Fruit fly (Drosophila melanogaster) whole organism, embryonic: ENCODE measurements around the gene CG10274.
A peak's percentile ranks its signal among the peaks of the same experiment; 100 is the strongest.

Experiments
- Atf6 ChIP-seq: fragments of 200-800 bp; sonication (Bioruptor generic); IDR thresholded peaks from 2 replicates; pipeline ENCODE4 v1.3.6; 2022; ENCODE audit warnings: missing biosample characterization, missing genetic modification characterization
- BEAF-32 ChIP-seq: fragments of 200-800 bp; sonication (Bioruptor generic); optimal IDR thresholded peaks from 3 replicates; lab custom pipeline; 2017; ENCODE audit warnings: missing biosample characterization, missing genetic modification characterization, mild to moderate bottlenecking, moderate library complexity, missing genetic modification reagents
- Bgb ChIP-seq: fragments of 200-800 bp; sonication (Bioruptor generic); IDR thresholded peaks from 2 replicates; pipeline ENCODE4 v1.3.6; 2022; ENCODE audit warnings: missing biosample characterization, missing genetic modification characterization; ENCODE audit not compliant: partially characterized antibody
- CG10565 ChIP-seq: fragments of 200-800 bp; sonication (Bioruptor generic); optimal IDR thresholded peaks from 3 replicates; lab custom pipeline; 2016; ENCODE audit warnings: missing biosample characterization, mild to moderate bottlenecking, missing genetic modification characterization
- CG11456 ChIP-seq: fragments of 200-800 bp; sonication (Bioruptor generic); IDR thresholded peaks from 3 replicates; pipeline ENCODE4 v1.3.6; 2022; ENCODE audit warnings: missing biosample characterization, missing genetic modification characterization
- CG12219 ChIP-seq: fragments of 200-800 bp; sonication (Bioruptor generic); optimal IDR thresholded peaks from 3 replicates; lab custom pipeline; 2018; ENCODE audit warnings: missing biosample characterization, mild to moderate bottlenecking, missing genetic modification characterization
- CG14667 ChIP-seq: fragments of 200-800 bp; sonication (Bioruptor generic); IDR thresholded peaks from 2 replicates; pipeline ENCODE4 v1.3.6; 2022; ENCODE audit warnings: missing biosample characterization, missing genetic modification characterization
- CG17829 ChIP-seq: fragments of 200-800 bp; optimal IDR thresholded peaks from 2 replicates; lab custom pipeline; 2019; ENCODE audit warnings: missing biosample characterization, mild to moderate bottlenecking, missing genetic modification characterization, moderate library complexity
- CG18476 ChIP-seq: fragments of 200-800 bp; sonication (Bioruptor generic); optimal IDR thresholded peaks from 2 replicates; lab custom pipeline; 2016; ENCODE audit warnings: missing biosample characterization, mild to moderate bottlenecking, missing genetic modification characterization
- CG30020 ChIP-seq: fragments of 200-800 bp; optimal IDR thresholded peaks from 2 replicates; lab custom pipeline; 2019; ENCODE audit warnings: missing biosample characterization, mild to moderate bottlenecking, missing genetic modification characterization, moderate library complexity
- CG31441 ChIP-seq: fragments of 200-800 bp; sonication (Bioruptor generic); IDR thresholded peaks from 2 replicates; pipeline ENCODE4 v1.3.6; 2022; ENCODE audit warnings: missing biosample characterization, missing genetic modification characterization
- CG3847 ChIP-seq: fragments of 200-800 bp; sonication (Bioruptor generic); IDR thresholded peaks from 2 replicates; pipeline ENCODE4 v1.3.6; 2022; ENCODE audit warnings: missing biosample characterization, missing genetic modification characterization
- CG4617 ChIP-seq: fragments of 200-800 bp; sonication (Bioruptor generic); optimal IDR thresholded peaks from 3 replicates; lab custom pipeline; 2016; ENCODE audit warnings: missing biosample characterization, missing genetic modification characterization, borderline replicate concordance
- CG5245 ChIP-seq: fragments of 200-800 bp; sonication (Bioruptor generic); optimal IDR thresholded peaks from 3 replicates; lab custom pipeline; 2016; ENCODE audit warnings: missing biosample characterization, missing genetic modification characterization
- CG7372 ChIP-seq: fragments of 200-800 bp; sonication (Bioruptor generic); IDR thresholded peaks from 2 replicates; pipeline ENCODE4 v1.3.6; 2022; ENCODE audit warnings: missing biosample characterization, missing genetic modification characterization
- CG7745 ChIP-seq: fragments of 200-800 bp; sonication (Bioruptor generic); optimal IDR thresholded peaks from 2 replicates; lab custom pipeline; 2018; ENCODE audit warnings: missing biosample characterization, mild to moderate bottlenecking, missing genetic modification characterization, moderate library complexity
- CG8388 ChIP-seq: fragments of 200-800 bp; sonication (Bioruptor generic); optimal IDR thresholded peaks from 2 replicates; lab custom pipeline; 2019; ENCODE audit warnings: missing biosample characterization, mild to moderate bottlenecking, missing genetic modification characterization, moderate library complexity
- CG9609 ChIP-seq: fragments of 200-800 bp; sonication (Bioruptor generic); optimal IDR thresholded peaks from 3 replicates; lab custom pipeline; 2016; ENCODE audit warnings: missing biosample characterization, missing genetic modification characterization
- CHES-1-like ChIP-seq: fragments of 200-800 bp; sonication (Bioruptor generic); optimal IDR thresholded peaks from 2 replicates; lab custom pipeline; 2016; ENCODE audit warnings: missing biosample characterization, missing genetic modification characterization
- Camta ChIP-seq: fragments of 200-800 bp; sonication (Bioruptor generic); optimal IDR thresholded peaks from 2 replicates; lab custom pipeline; 2016; ENCODE audit warnings: missing biosample characterization, missing genetic modification characterization
- Chrac-16 ChIP-seq: fragments of 200-800 bp; sonication (Bioruptor generic); optimal IDR thresholded peaks from 3 replicates; lab custom pipeline; 2016; ENCODE audit warnings: missing biosample characterization, missing genetic modification characterization
- D19B ChIP-seq: fragments of 200-800 bp; sonication (Bioruptor generic); optimal IDR thresholded peaks from 2 replicates; lab custom pipeline; 2017; ENCODE audit warnings: missing biosample characterization, mild to moderate bottlenecking, missing genetic modification characterization
- Dref ChIP-seq: fragments of 200-800 bp; sonication (Bioruptor generic); IDR thresholded peaks from 2 replicates; pipeline ENCODE4 v1.3.6; 2022; ENCODE audit warnings: missing biosample characterization, missing genetic modification characterization
- Eip74EF ChIP-seq, 2 experiments: fragments of 200-800 bp in 1 of 2; fragments of >200 bp in 1 of 2; sonication (Bioruptor generic) in 1 of 2; optimal IDR thresholded peaks; 2 replicates each; lab custom pipeline; 2017 to 2019; ENCODE audit warnings: missing biosample characterization in 2 of 2, missing genetic modification characterization in 2 of 2, mild to moderate bottlenecking in 1 of 2, moderate library complexity in 1 of 2
- Ets65A ChIP-seq: fragments of 200-800 bp; sonication (Bioruptor generic); peaks from one replicate; lab custom pipeline; 2016; ENCODE audit warnings: missing biosample characterization, missing genetic modification characterization
- Gsc ChIP-seq: fragments of 200-800 bp; sonication (Bioruptor generic); IDR thresholded peaks from 2 replicates; pipeline ENCODE4 v1.3.6; 2022; ENCODE audit warnings: missing biosample characterization, missing genetic modification characterization
- HLH54F ChIP-seq: fragments of 200-800 bp; sonication (Bioruptor generic); optimal IDR thresholded peaks from 3 replicates; lab custom pipeline; 2016; ENCODE audit warnings: missing biosample characterization, missing genetic modification characterization
- Hey ChIP-seq: fragments of 200-800 bp; sonication (Bioruptor generic); optimal IDR thresholded peaks from 3 replicates; lab custom pipeline; 2018; ENCODE audit warnings: missing biosample characterization, mild to moderate bottlenecking, missing genetic modification characterization
- Hr3 ChIP-seq: fragments of 200-800 bp; sonication (Bioruptor generic); optimal IDR thresholded peaks from 3 replicates; lab custom pipeline; 2016; ENCODE audit warnings: missing biosample characterization, missing genetic modification characterization
- MBD-R2 ChIP-seq: fragments of 200-800 bp; sonication (Bioruptor generic); IDR thresholded peaks from 2 replicates; pipeline ENCODE4 v1.3.6; 2022; ENCODE audit warnings: missing biosample characterization, missing genetic modification characterization
- MTF-1 ChIP-seq: fragments of 200-800 bp; sonication (Bioruptor generic); optimal IDR thresholded peaks from 2 replicates; lab custom pipeline; 2018; ENCODE audit warnings: missing biosample characterization, mild to moderate bottlenecking, missing genetic modification characterization, borderline replicate concordance
- Mrtf ChIP-seq: fragments of 200-800 bp; sonication (Bioruptor generic); IDR thresholded peaks from 3 replicates; pipeline ENCODE4 v1.3.6; 2022; ENCODE audit warnings: missing biosample characterization, missing genetic modification characterization
- NFAT ChIP-seq: fragments of 200-800 bp; sonication (Bioruptor generic); IDR thresholded peaks from 2 replicates; pipeline ENCODE4 v1.3.6; 2022; ENCODE audit warnings: missing biosample characterization, missing genetic modification characterization
- Sox102F ChIP-seq: fragments of 200-800 bp; sonication (Bioruptor generic); optimal IDR thresholded peaks from 2 replicates; lab custom pipeline; 2018; ENCODE audit warnings: missing biosample characterization, mild to moderate bottlenecking, missing genetic modification characterization, moderate library complexity
- Ssrp ChIP-seq: fragments of 200-800 bp; sonication (Bioruptor generic); optimal IDR thresholded peaks from 2 replicates; lab custom pipeline; 2018; ENCODE audit warnings: missing biosample characterization, mild to moderate bottlenecking, missing genetic modification characterization, moderate library complexity
- Tbp ChIP-seq: fragments of >200 bp; optimal IDR thresholded peaks from 2 replicates; lab custom pipeline; 2018; ENCODE audit warnings: missing biosample characterization, missing genetic modification characterization
- Xrp1 ChIP-seq: fragments of 200-800 bp; sonication (Bioruptor generic); IDR thresholded peaks from 2 replicates; pipeline ENCODE4 v1.3.6; 2022; ENCODE audit warnings: missing biosample characterization, missing genetic modification characterization
- corto ChIP-seq: fragments of 200-800 bp; sonication (Bioruptor generic); optimal IDR thresholded peaks from 2 replicates; lab custom pipeline; 2016; ENCODE audit warnings: missing biosample characterization, mild to moderate bottlenecking, missing genetic modification characterization, moderate library complexity
- eve ChIP-seq, 2 experiments: fragments of >200 bp; optimal IDR thresholded peaks; 2 replicates each; lab custom pipeline; 2017; ENCODE audit warnings: missing biosample characterization in 2 of 2, missing genetic modification characterization in 2 of 2
- fd102C ChIP-seq: fragments of 200-800 bp; sonication (Bioruptor generic); optimal IDR thresholded peaks from 2 replicates; lab custom pipeline; 2018; ENCODE audit warnings: missing biosample characterization, mild to moderate bottlenecking, missing genetic modification characterization, moderate library complexity
- fd3F ChIP-seq: fragments of 200-800 bp; sonication (Bioruptor generic); optimal IDR thresholded peaks from 2 replicates; lab custom pipeline; 2018; ENCODE audit warnings: missing biosample characterization, mild to moderate bottlenecking, missing genetic modification characterization, moderate library complexity
- gcm2 ChIP-seq: fragments of 200-800 bp; sonication (Bioruptor generic); optimal IDR thresholded peaks from 2 replicates; lab custom pipeline; 2016; ENCODE audit warnings: missing biosample characterization, missing genetic modification characterization
- grau ChIP-seq: fragments of 200-800 bp; optimal IDR thresholded peaks from 3 replicates; lab custom pipeline; 2019; ENCODE audit warnings: missing biosample characterization, mild to moderate bottlenecking, missing genetic modification characterization, moderate library complexity
- h ChIP-seq: fragments of >200 bp; optimal IDR thresholded peaks from 2 replicates; lab custom pipeline; 2017
- hkb ChIP-seq, 2 experiments: fragments of 200-800 bp in 1 of 2; fragments of >200 bp in 1 of 2; sonication (Bioruptor generic) in 1 of 2; IDR thresholded peaks in 1 of 2; optimal IDR thresholded peaks in 1 of 2; 2 replicates each; pipeline versions ENCODE4 v1.3.6 to Lab custom; 2017 to 2022; ENCODE audit warnings: missing biosample characterization in 1 of 2, missing genetic modification characterization in 1 of 2
- lov ChIP-seq, 2 experiments: fragments of 200-800 bp in 1 of 2; fragments of >200 bp in 1 of 2; sonication (Bioruptor generic) in 1 of 2; IDR thresholded peaks in 1 of 2; optimal IDR thresholded peaks in 1 of 2; 2 replicates in 1 of 2; 3 replicates in 1 of 2; pipeline versions ENCODE4 v1.3.6 to Lab custom; 2017 to 2022; ENCODE audit warnings: missing biosample characterization in 1 of 2, missing genetic modification characterization in 1 of 2
- otp ChIP-seq: fragments of 200-800 bp; sonication (Bioruptor generic); IDR thresholded peaks from 3 replicates; pipeline ENCODE4, ENCODE4 v1.3.6; 2022; ENCODE audit warnings: missing biosample characterization, missing genetic modification characterization
- pho ChIP-seq: fragments of 200-800 bp; sonication (Bioruptor generic); optimal IDR thresholded peaks from 2 replicates; lab custom pipeline; 2016; ENCODE audit warnings: missing biosample characterization, missing genetic modification characterization
- sima ChIP-seq: fragments of 200-800 bp; sonication (Bioruptor generic); optimal IDR thresholded peaks from 2 replicates; lab custom pipeline; 2016; ENCODE audit warnings: missing biosample characterization, missing genetic modification characterization
- wdn ChIP-seq: fragments of 200-800 bp; sonication (Bioruptor generic); IDR thresholded peaks from 2 replicates; pipeline ENCODE4 v1.3.6; 2022; ENCODE audit warnings: missing biosample characterization, missing genetic modification characterization

The CG10274 gene

DNA sequence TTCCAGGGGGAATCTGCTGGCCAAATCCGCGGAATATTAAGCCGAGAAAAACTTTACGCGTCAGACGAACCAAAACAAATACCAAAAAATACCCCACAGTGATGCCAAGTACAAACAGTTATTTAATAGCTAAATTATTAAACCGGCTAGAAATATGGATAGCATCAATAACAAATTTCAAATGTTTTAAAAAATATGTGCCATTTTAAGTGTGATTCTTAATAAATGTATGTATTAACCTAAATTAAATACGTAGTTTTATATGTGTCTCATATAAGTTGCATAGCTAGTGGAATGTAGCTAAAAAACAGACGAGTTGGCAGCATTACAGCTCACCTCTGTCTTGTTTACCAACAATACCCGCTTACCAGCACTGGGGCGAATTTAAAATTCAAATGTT is at the start of gene CG10274 (continued):
- TF ChIP-seq BEAF-32 (GFP tag; lab: Kevin White, UChicago), result peak; percentile 36
- TF ChIP-seq CG14667 (GFP tag; lab: Robert Waterston, UW), result peak; percentile 39
- TF ChIP-seq fd3F (GFP tag; lab: Kevin White, UChicago), result peak; percentile 70
- peak; percentile 85 for TF ChIP-seq Chrac-16 (GFP tag; lab: Kevin White, UChicago)
- TF ChIP-seq Eip74EF (GFP tag; optimal IDR thresholded peaks at IDR 0.05; lab: Kevin White, UChicago), result no peak
- TF ChIP-seq HLH54F (GFP tag; lab: Kevin White, UChicago), result peak; percentile 79
- peak; percentile 44 for TF ChIP-seq CG18476 (GFP tag; lab: Kevin White, UChicago)
- TF ChIP-seq CG9609 (GFP tag; lab: Kevin White, UChicago), result peak; percentile 67
- peak; percentile 78 for TF ChIP-seq CG3847
- TF ChIP-seq CG5245 (GFP tag; lab: Kevin White, UChicago), result peak; percentile 47
- TF ChIP-seq lov (optimal IDR thresholded peaks at IDR 0.05; lab: Kevin White, UChicago), result no peak
- TF ChIP-seq lov (GFP tag; IDR thresholded peaks at IDR 0.05; lab: Robert Waterston, UW), result no peak
- no peak for TF ChIP-seq otp (GFP tag; lab: Robert Waterston, UW)
- peak; percentile 33 for TF ChIP-seq CG10565 (GFP tag; lab: Kevin White, UChicago)
- TF ChIP-seq CG17829 (tag; lab: Kevin White, UChicago), result peak; percentile 78
- TF ChIP-seq NFAT, result peak; percentile 59; the same call in 1 of the 2 replicates
- no peak for TF ChIP-seq eve (GFP tag; optimal IDR thresholded peaks at IDR 0.05; lab: Kevin White, UChicago)
- no peak for TF ChIP-seq D19B (GFP tag; lab: Kevin White, UChicago)
- peak; percentile 54 for TF ChIP-seq gcm2
- TF ChIP-seq CG11456 (GFP tag; lab: Robert Waterston, UW), result no peak; the same call in 2 of the 3 replicates
- TF ChIP-seq Hey, result no peak
- TF ChIP-seq pho (GFP tag; lab: Kevin White, UChicago), result peak; percentile 89
- TF ChIP-seq Ssrp (tag; lab: Kevin White, UChicago), result peak; percentile 80
- no peak for TF ChIP-seq Gsc
- TF ChIP-seq corto (GFP tag; lab: Kevin White, UChicago), result no peak
- TF ChIP-seq Atf6 (GFP tag; lab: Robert Waterston, UW), result peak; percentile 66
- no peak for TF ChIP-seq Mrtf (GFP tag; lab: Robert Waterston, UW)
- peak; percentile 56 for TF ChIP-seq Tbp (GFP tag; lab: Kevin White, UChicago)
- TF ChIP-seq sima (GFP tag; lab: Kevin White, UChicago), result no peak
- no peak for TF ChIP-seq h (lab: Kevin White, UChicago)
- peak; percentile 79 for TF ChIP-seq CG30020
- TF ChIP-seq wdn (GFP tag; lab: Robert Waterston, UW), result peak; percentile 40; the same call in 1 of the 2 replicates
- TF ChIP-seq Ets65A, result peak; percentile 98
- TF ChIP-seq fd102C (GFP tag; lab: Kevin White, UChicago), result peak; percentile 37
- TF ChIP-seq Camta (GFP tag; lab: Kevin White, UChicago), result peak; percentile 70
- TF ChIP-seq Xrp1, result peak; percentile 82
- TF ChIP-seq CG12219 (GFP tag; lab: Kevin White, UChicago), result peak; percentile 2
- peak; percentile 79 for TF ChIP-seq CHES-1-like (GFP tag; lab: Kevin White, UChicago)
- peak; percentile 84 for TF ChIP-seq CG4617 (GFP tag; lab: Kevin White, UChicago)
- TF ChIP-seq hkb (optimal IDR thresholded peaks at IDR 0.05; lab: Kevin White, UChicago), result no peak
- TF ChIP-seq hkb (GFP tag; IDR thresholded peaks at IDR 0.05; lab: Robert Waterston, UW), result peak; percentile 37; the same call in 1 of the 2 replicates
- TF ChIP-seq Bgb (GFP tag; lab: Robert Waterston, UW), result no peak
- no peak for TF ChIP-seq MTF-1 (GFP tag; lab: Kevin White, UChicago)
- peak; percentile 80 for TF ChIP-seq Hr3 (GFP tag; lab: Kevin White, UChicago)
- TF ChIP-seq MBD-R2 (GFP tag; lab: Robert Waterston, UW), result peak; percentile 89
- TF ChIP-seq CG8388 (GFP tag; lab: Kevin White, UChicago), result peak; percentile 50
- no peak; the same call in 1 of the 2 replicates for TF ChIP-seq CG31441 (GFP tag; lab: Robert Waterston, UW)
- peak; percentile 83 for TF ChIP-seq grau (tag; lab: Kevin White, UChicago)
- no peak for TF ChIP-seq Dref
- peak; percentile 66 for TF ChIP-seq CG7372
- no peak for TF ChIP-seq CG7745 (tag; lab: Kevin White, UChicago)
- TF ChIP-seq Sox102F (GFP tag; lab: Kevin White, UChicago), result no peak
